Fruit fly (Drosophila melanogaster) whole organism, embryonic: ENCODE data around the gene CG13403.
A peak's percentile ranks its signal among the peaks of the same experiment; 100 is the strongest.

ENCODE experiments used
- B-H1 ChIP-seq: fragments of 200-800 bp; sonication (Bioruptor generic); IDR thresholded peaks from 3 replicates; pipeline ENCODE4 v1.3.6; 2022; ENCODE audit warnings: missing biosample characterization, missing genetic modification characterization
- B-H2 ChIP-seq: fragments of 200-800 bp; sonication (Bioruptor generic); optimal IDR thresholded peaks from 2 replicates; lab custom pipeline; 2018; ENCODE audit warnings: missing biosample characterization, mild to moderate bottlenecking, missing genetic modification characterization
- CG11093 ChIP-seq: fragments of 200-800 bp; sonication (Bioruptor generic); IDR thresholded peaks from 3 replicates; pipeline ENCODE4 v1.3.6; 2022; ENCODE audit warnings: missing biosample characterization, missing genetic modification characterization
- CG12236 ChIP-seq: fragments of 200-800 bp; sonication (Bioruptor generic); optimal IDR thresholded peaks from 2 replicates; lab custom pipeline; 2016; ENCODE audit warnings: missing biosample characterization, missing genetic modification characterization
- CG13424 ChIP-seq: fragments of 200-800 bp; sonication (Bioruptor generic); optimal IDR thresholded peaks from 2 replicates; lab custom pipeline; 2019; ENCODE audit warnings: missing biosample characterization, mild to moderate bottlenecking, missing genetic modification characterization, moderate library complexity
- CG15601 ChIP-seq: fragments of 200-800 bp; sonication (Bioruptor generic); optimal IDR thresholded peaks from 3 replicates; lab custom pipeline; 2019; ENCODE audit warnings: missing biosample characterization, mild to moderate bottlenecking, missing genetic modification characterization, moderate library complexity
- CG17186 ChIP-seq: fragments of 200-800 bp; sonication (Bioruptor generic); optimal IDR thresholded peaks from 3 replicates; lab custom pipeline; 2017; ENCODE audit warnings: missing biosample characterization, missing genetic modification reagents, missing genetic modification characterization
- CG17385 ChIP-seq: fragments of 200-800 bp; sonication (Bioruptor generic); optimal IDR thresholded peaks from 3 replicates; lab custom pipeline; 2018; ENCODE audit warnings: missing biosample characterization, mild to moderate bottlenecking, missing genetic modification characterization
- CG2712 ChIP-seq: fragments of 200-800 bp; optimal IDR thresholded peaks from 3 replicates; lab custom pipeline; 2019; ENCODE audit warnings: missing biosample characterization, mild to moderate bottlenecking, missing genetic modification characterization, moderate library complexity
- CG31388 ChIP-seq: fragments of 200-800 bp; sonication (Bioruptor generic); optimal IDR thresholded peaks from 2 replicates; lab custom pipeline; 2016; ENCODE audit warnings: missing biosample characterization, missing genetic modification characterization
- CG34376 ChIP-seq: fragments of 200-800 bp; sonication (Bioruptor generic); optimal IDR thresholded peaks from 2 replicates; lab custom pipeline; 2018; ENCODE audit warnings: missing biosample characterization, mild to moderate bottlenecking, missing genetic modification characterization
- CG3838 ChIP-seq: fragments of 200-800 bp; sonication (Bioruptor generic); optimal IDR thresholded peaks from 3 replicates; lab custom pipeline; 2016; ENCODE audit warnings: missing biosample characterization, missing genetic modification characterization
- CG5953 ChIP-seq: fragments of 200-800 bp; sonication (Bioruptor generic); IDR thresholded peaks from 2 replicates; pipeline ENCODE4 v1.3.6; 2022; ENCODE audit warnings: missing biosample characterization, missing genetic modification characterization
- CG6765 ChIP-seq: fragments of 200-800 bp; sonication (Bioruptor generic); optimal IDR thresholded peaks from 3 replicates; lab custom pipeline; 2017; ENCODE audit warnings: missing biosample characterization, mild to moderate bottlenecking, missing genetic modification characterization
- CG7786 ChIP-seq: fragments of 200-800 bp; sonication (Bioruptor generic); optimal IDR thresholded peaks from 2 replicates; lab custom pipeline; 2016; ENCODE audit warnings: missing biosample characterization, missing genetic modification characterization
- CHES-1-like ChIP-seq: fragments of 200-800 bp; sonication (Bioruptor generic); optimal IDR thresholded peaks from 2 replicates; lab custom pipeline; 2016; ENCODE audit warnings: missing biosample characterization, missing genetic modification characterization
- Chrac-16 ChIP-seq: fragments of 200-800 bp; sonication (Bioruptor generic); optimal IDR thresholded peaks from 3 replicates; lab custom pipeline; 2016; ENCODE audit warnings: missing biosample characterization, missing genetic modification characterization
- D ChIP-seq, 2 experiments: fragments of 200-800 bp in 1 of 2; fragments of >200 bp in 1 of 2; sonication (Bioruptor generic) in 1 of 2; optimal IDR thresholded peaks; 2 replicates in 1 of 2; 3 replicates in 1 of 2; lab custom pipeline; 2017; ENCODE audit warnings: mild to moderate bottlenecking in 1 of 2, missing biosample characterization in 1 of 2, missing genetic modification characterization in 1 of 2, missing genetic modification reagents in 1 of 2
- D19B ChIP-seq: fragments of 200-800 bp; sonication (Bioruptor generic); optimal IDR thresholded peaks from 2 replicates; lab custom pipeline; 2017; ENCODE audit warnings: missing biosample characterization, mild to moderate bottlenecking, missing genetic modification characterization
- Dbx ChIP-seq: fragments of 200-800 bp; sonication (Bioruptor generic); IDR thresholded peaks from 3 replicates; pipeline ENCODE4 v1.3.6; 2022; ENCODE audit warnings: missing biosample characterization, missing genetic modification characterization
- Dfd ChIP-seq, 2 experiments: fragments of >200 bp; optimal IDR thresholded peaks; 2 replicates each; lab custom pipeline; 2017; ENCODE audit warnings: missing biosample characterization in 2 of 2, missing genetic modification characterization in 2 of 2
- Dll ChIP-seq: fragments of 200-800 bp; sonication (Bioruptor generic); IDR thresholded peaks from 4 replicates; pipeline ENCODE4 v1.3.6; 2022; ENCODE audit warnings: missing biosample characterization, missing genetic modification characterization; ENCODE audit not compliant: partially characterized antibody
- HHEX ChIP-seq: fragments of 200-800 bp; sonication (Bioruptor generic); optimal IDR thresholded peaks from 3 replicates; lab custom pipeline; 2017; ENCODE audit warnings: missing biosample characterization, mild to moderate bottlenecking, missing genetic modification characterization, missing genetic modification reagents
- Hmx ChIP-seq: fragments of 200-800 bp; sonication (Bioruptor generic); optimal IDR thresholded peaks from 2 replicates; lab custom pipeline; 2016; ENCODE audit warnings: missing biosample characterization, missing genetic modification characterization
- Jarid2 ChIP-seq: fragments of 200-800 bp; sonication (Bioruptor generic); optimal IDR thresholded peaks from 3 replicates; lab custom pipeline; 2017; ENCODE audit warnings: mild to moderate bottlenecking, missing biosample characterization, missing genetic modification reagents, missing genetic modification characterization
- MTF-1 ChIP-seq: fragments of 200-800 bp; sonication (Bioruptor generic); optimal IDR thresholded peaks from 2 replicates; lab custom pipeline; 2018; ENCODE audit warnings: missing biosample characterization, mild to moderate bottlenecking, missing genetic modification characterization, borderline replicate concordance
- Oaz ChIP-seq: fragments of 200-800 bp; sonication (Bioruptor generic); IDR thresholded peaks from 2 replicates; pipeline ENCODE4 v1.3.6; 2022; ENCODE audit warnings: missing biosample characterization, missing genetic modification characterization
- Oli ChIP-seq: fragments of 200-800 bp; sonication (Bioruptor generic); optimal IDR thresholded peaks from 2 replicates; lab custom pipeline; 2018; ENCODE audit warnings: missing biosample characterization, mild to moderate bottlenecking, missing genetic modification characterization, moderate library complexity
- Spps ChIP-seq: fragments of 200-800 bp; sonication (Bioruptor generic); optimal IDR thresholded peaks from 2 replicates; lab custom pipeline; 2018; ENCODE audit warnings: missing biosample characterization, mild to moderate bottlenecking, missing genetic modification characterization
- Vsx1 ChIP-seq: fragments of 200-800 bp; sonication (Bioruptor generic); optimal IDR thresholded peaks from 2 replicates; lab custom pipeline; 2017; ENCODE audit warnings: missing biosample characterization, mild to moderate bottlenecking, missing genetic modification characterization, missing genetic modification reagents
- YL-1 ChIP-seq: fragments of 200-800 bp; sonication (Bioruptor generic); optimal IDR thresholded peaks from 3 replicates; lab custom pipeline; 2017; ENCODE audit warnings: missing biosample characterization, mild to moderate bottlenecking, missing genetic modification characterization
- ap ChIP-seq: fragments of 200-800 bp; sonication (Bioruptor generic); IDR thresholded peaks from 2 replicates; pipeline ENCODE4 v1.3.6; 2022; ENCODE audit warnings: missing biosample characterization, missing genetic modification characterization
- bsh ChIP-seq, 2 experiments: fragments of 200-800 bp; sonication (Bioruptor generic); optimal IDR thresholded peaks; 2 replicates each; lab custom pipeline; 2017 to 2018; ENCODE audit warnings: mild to moderate bottlenecking in 2 of 2, missing biosample characterization in 2 of 2, missing genetic modification characterization in 2 of 2, moderate library complexity in 1 of 2
- chif ChIP-seq, 2 experiments: fragments of 200-800 bp; sonication (Bioruptor generic); optimal IDR thresholded peaks; 3 replicates each; lab custom pipeline; 2016; ENCODE audit warnings: missing biosample characterization in 2 of 2, missing genetic modification characterization in 2 of 2
- dysf ChIP-seq: fragments of 200-800 bp; sonication (Bioruptor generic); IDR thresholded peaks from 3 replicates; pipeline ENCODE4 v1.3.6; 2022; ENCODE audit warnings: missing biosample characterization, missing genetic modification characterization
- en ChIP-seq: fragments of 200-800 bp; sonication (Bioruptor generic); optimal IDR thresholded peaks from 2 replicates; lab custom pipeline; 2016; ENCODE audit warnings: missing biosample characterization, missing genetic modification characterization
- fd96Cb ChIP-seq: fragments of 200-800 bp; sonication (Bioruptor generic); optimal IDR thresholded peaks from 2 replicates; lab custom pipeline; 2018; ENCODE audit warnings: missing biosample characterization, mild to moderate bottlenecking, missing genetic modification characterization, moderate library complexity
- fru ChIP-seq: fragments of >200 bp; optimal IDR thresholded peaks from 2 replicates; lab custom pipeline; 2017
- fu2 ChIP-seq: fragments of 200-800 bp; sonication (Bioruptor generic); optimal IDR thresholded peaks from 2 replicates; lab custom pipeline; 2016; ENCODE audit warnings: missing biosample characterization, missing genetic modification characterization
- grau ChIP-seq: fragments of 200-800 bp; optimal IDR thresholded peaks from 3 replicates; lab custom pipeline; 2019; ENCODE audit warnings: missing biosample characterization, mild to moderate bottlenecking, missing genetic modification characterization, moderate library complexity
- lmd ChIP-seq: fragments of 200-800 bp; sonication (Bioruptor generic); IDR thresholded peaks from 2 replicates; pipeline ENCODE4 v1.3.6; 2022; ENCODE audit warnings: missing biosample characterization, missing genetic modification characterization
- mam ChIP-seq: fragments of 200-800 bp; sonication (Bioruptor generic); optimal IDR thresholded peaks from 3 replicates; lab custom pipeline; 2016; ENCODE audit warnings: missing biosample characterization, missing genetic modification characterization
- mld ChIP-seq: fragments of 200-800 bp; sonication (Bioruptor generic); IDR thresholded peaks from 3 replicates; pipeline ENCODE4 v1.3.6; 2022; ENCODE audit warnings: missing biosample characterization, missing genetic modification characterization; ENCODE audit not compliant: partially characterized antibody
- pum ChIP-seq: fragments of 200-800 bp; sonication (Bioruptor generic); optimal IDR thresholded peaks from 2 replicates; lab custom pipeline; 2016; ENCODE audit warnings: missing biosample characterization, missing genetic modification characterization
- sd ChIP-seq: fragments of 200-800 bp; sonication (Bioruptor generic); optimal IDR thresholded peaks from 3 replicates; lab custom pipeline; 2018; ENCODE audit warnings: missing biosample characterization, mild to moderate bottlenecking, missing genetic modification characterization, moderate library complexity
- slou ChIP-seq: fragments of 200-800 bp; sonication (Bioruptor generic); optimal IDR thresholded peaks from 3 replicates; lab custom pipeline; 2016; ENCODE audit warnings: missing biosample characterization, missing genetic modification characterization
- sug ChIP-seq: fragments of 200-800 bp; optimal IDR thresholded peaks from 2 replicates; lab custom pipeline; 2019; ENCODE audit warnings: missing biosample characterization, mild to moderate bottlenecking, missing genetic modification characterization, moderate library complexity
- trem ChIP-seq: fragments of 200-800 bp; optimal IDR thresholded peaks from 3 replicates; lab custom pipeline; 2019; ENCODE audit warnings: missing biosample characterization, mild to moderate bottlenecking, missing genetic modification characterization, moderate library complexity
- usp ChIP-seq: fragments of >200 bp; optimal IDR thresholded peaks from 2 replicates; lab custom pipeline; 2017; ENCODE audit warnings: missing biosample characterization, missing genetic modification characterization
- wdn ChIP-seq: fragments of 200-800 bp; sonication (Bioruptor generic); IDR thresholded peaks from 2 replicates; pipeline ENCODE4 v1.3.6; 2022; ENCODE audit warnings: missing biosample characterization, missing genetic modification characterization

The CG13403 gene

dm6 chrX:14218045-14218483, 26.2 kb upstream of the CG13403 start (continued):
- TF ChIP-seq wdn (GFP tag; lab: Robert Waterston, UW): peak; percentile 82
- peak; percentile 93 for TF ChIP-seq dysf (GFP tag; lab: Robert Waterston, UW)
- TF ChIP-seq usp: no peak
- TF ChIP-seq Chrac-16 (GFP tag; lab: Kevin White, UChicago): peak; percentile 78
- peak; percentile 47 for TF ChIP-seq sd (tag; lab: Kevin White, UChicago)
- peak; percentile 73 to 81 for TF ChIP-seq chif (GFP tag; optimal IDR thresholded peaks at IDR 0.05; lab: Kevin White, UChicago)
- TF ChIP-seq CG17186 (GFP tag; lab: Kevin White, UChicago): no peak
- TF ChIP-seq B-H1: peak; percentile 85
- peak; percentile 0 for TF ChIP-seq B-H2 (GFP tag; lab: Kevin White, UChicago)
- peak; percentile 50 for TF ChIP-seq CG34376 (GFP tag; lab: Kevin White, UChicago)
- peak; percentile 81 for TF ChIP-seq HHEX (GFP tag; lab: Kevin White, UChicago)
- peak; percentile 89 for TF ChIP-seq fd96Cb
- TF ChIP-seq Dfd (GFP tag; optimal IDR thresholded peaks at IDR 0.05; lab: Kevin White, UChicago): no peak
- TF ChIP-seq D (optimal IDR thresholded peaks at IDR 0.05; lab: Kevin White, UChicago): no peak
- peak; percentile 78 for TF ChIP-seq D (GFP tag; optimal IDR thresholded peaks at IDR 0.05; lab: Kevin White, UChicago)
- no peak for TF ChIP-seq mld
- TF ChIP-seq ap: peak; percentile 66
- peak; percentile 48 for TF ChIP-seq fu2 (GFP tag; lab: Kevin White, UChicago)
- peak; percentile 72 for TF ChIP-seq CG6765 (GFP tag; lab: Kevin White, UChicago)
- peak; percentile 62 for TF ChIP-seq Oaz (GFP tag; lab: Robert Waterston, UW)
- peak; percentile 23 for TF ChIP-seq YL-1
- peak; percentile 87 for TF ChIP-seq Dbx (GFP tag; lab: Robert Waterston, UW)
- TF ChIP-seq Spps: peak; percentile 81
- peak; percentile 26 for TF ChIP-seq Hmx (GFP tag; lab: Kevin White, UChicago)
- no peak for TF ChIP-seq Dll (GFP tag; lab: Robert Waterston, UW)
- TF ChIP-seq CG11093 (GFP tag; lab: Robert Waterston, UW): peak; percentile 70; the same call in 2 of the 3 replicates
- no peak for TF ChIP-seq fru (lab: Kevin White, UChicago)
- peak; percentile 35 for TF ChIP-seq CG3838 (GFP tag; lab: Kevin White, UChicago)
- TF ChIP-seq CG17385 (GFP tag; lab: Kevin White, UChicago): peak; percentile 84
- TF ChIP-seq grau: peak; percentile 89
- TF ChIP-seq CG13424 (tag; lab: Kevin White, UChicago): peak; percentile 88
- peak; percentile 88 for TF ChIP-seq Oli (tag; lab: Kevin White, UChicago)
- TF ChIP-seq D19B: peak; percentile 74
- peak; percentile 82 for TF ChIP-seq slou (GFP tag; lab: Kevin White, UChicago)
- peak; percentile 27 for TF ChIP-seq CG12236 (GFP tag; lab: Kevin White, UChicago)
- TF ChIP-seq MTF-1 (GFP tag; lab: Kevin White, UChicago): peak; percentile 71
- peak; percentile 85 to 94 for TF ChIP-seq bsh (GFP tag; optimal IDR thresholded peaks at IDR 0.05; lab: Kevin White, UChicago)
- TF ChIP-seq CG5953: peak; percentile 69; the same call in 1 of the 2 replicates
- peak; percentile 82 for TF ChIP-seq trem (tag; lab: Kevin White, UChicago)
- peak; percentile 59 for TF ChIP-seq CG7786
- TF ChIP-seq CG31388 (GFP tag; lab: Kevin White, UChicago): peak; percentile 66
- peak; percentile 58 for TF ChIP-seq Vsx1 (GFP tag; lab: Kevin White, UChicago)
- TF ChIP-seq lmd (GFP tag; lab: Robert Waterston, UW): peak; percentile 91
- TF ChIP-seq Jarid2 (GFP tag; lab: Kevin White, UChicago): peak; percentile 51
- TF ChIP-seq CG15601 (tag; lab: Kevin White, UChicago): peak; percentile 83
- peak; percentile 69 for TF ChIP-seq pum (GFP tag; lab: Kevin White, UChicago)
- peak; percentile 42 for TF ChIP-seq CHES-1-like
- peak; percentile 55 for TF ChIP-seq sug (tag; lab: Kevin White, UChicago)
- peak; percentile 45 for TF ChIP-seq en
- peak; percentile 62 for TF ChIP-seq mam (GFP tag; lab: Kevin White, UChicago)
- peak; percentile 92 for TF ChIP-seq CG2712 (tag; lab: Kevin White, UChicago)
